Worm (Caenorhabditis elegans) whole organism, mixed stage, embryonic: ENCODE measurements around the gene C48B4.3.

Experiments
- M03D4.4 ChIP-seq: sonication (generic microtip); optimal IDR thresholded peaks from 2 replicates; lab custom pipeline; 2017; ENCODE audit warnings: mild to moderate bottlenecking, missing genetic modification characterization, missing compliant biosample characterization
- blmp-1 ChIP-seq: fragments of 150-350 bp; optimal IDR thresholded peaks from 2 replicates; lab custom pipeline; 2014; ENCODE audit warnings: missing biosample characterization, missing genetic modification characterization
- ceh-39 ChIP-seq: fragments of 150-350 bp; optimal IDR thresholded peaks from 2 replicates; lab custom pipeline; 2014; ENCODE audit warnings: missing biosample characterization, missing genetic modification characterization
- ceh-43 ChIP-seq: fragments of 200-800 bp; sonication (Bioruptor generic); optimal IDR thresholded peaks from 2 replicates; lab custom pipeline; 2018; ENCODE audit warnings: mild to moderate bottlenecking, missing genetic modification characterization, moderate library complexity, missing compliant biosample characterization
- ceh-83 ChIP-seq: fragments of 200-800 bp; sonication (Bioruptor generic); optimal IDR thresholded peaks from 2 replicates; lab custom pipeline; 2018; ENCODE audit warnings: mild to moderate bottlenecking, missing genetic modification characterization, missing compliant biosample characterization
- ces-1 ChIP-seq: fragments of 150-350 bp; optimal IDR thresholded peaks from 2 replicates; lab custom pipeline; 2014; ENCODE audit warnings: missing biosample characterization, missing genetic modification reagents, missing genetic modification characterization
- cnd-1 ChIP-seq: fragments of 200-800 bp; sonication (Bioruptor generic); optimal IDR thresholded peaks from 2 replicates; lab custom pipeline; 2018; ENCODE audit warnings: mild to moderate bottlenecking, missing genetic modification characterization, missing compliant biosample characterization
- drap-1 ChIP-seq: fragments of 200-800 bp; sonication (Bioruptor generic); optimal IDR thresholded peaks from 3 replicates; lab custom pipeline; 2018; ENCODE audit warnings: mild to moderate bottlenecking, missing genetic modification characterization, missing compliant biosample characterization
- elt-1 ChIP-seq: sonication (generic microtip); optimal IDR thresholded peaks from 2 replicates; lab custom pipeline; 2017; ENCODE audit warnings: missing genetic modification characterization, mild to moderate bottlenecking, missing compliant biosample characterization, antibody characterized with exemption, moderate library complexity, borderline replicate concordance; ENCODE audit not compliant: insufficient read depth
- elt-3 ChIP-seq: fragments of 150-350 bp; optimal IDR thresholded peaks from 2 replicates; lab custom pipeline; 2014; ENCODE audit warnings: missing biosample characterization, missing genetic modification characterization
- flh-1 ChIP-seq: fragments of 200-800 bp; sonication (Bioruptor generic); optimal IDR thresholded peaks from 2 replicates; lab custom pipeline; 2018; ENCODE audit warnings: mild to moderate bottlenecking, missing genetic modification characterization, moderate library complexity, missing compliant biosample characterization
- ham-2 ChIP-seq: fragments of 200-800 bp; sonication (Bioruptor generic); optimal IDR thresholded peaks from 2 replicates; lab custom pipeline; 2018; ENCODE audit warnings: mild to moderate bottlenecking, missing genetic modification characterization, missing compliant biosample characterization
- hlh-1 ChIP-seq: fragments of 150-350 bp; optimal IDR thresholded peaks from 2 replicates; lab custom pipeline; 2014; ENCODE audit warnings: missing biosample characterization, missing genetic modification reagents, missing genetic modification characterization
- lin-13 ChIP-seq: fragments of 150-350 bp; optimal IDR thresholded peaks from 2 replicates; lab custom pipeline; 2014; ENCODE audit warnings: missing biosample characterization, missing genetic modification characterization
- lin-32 ChIP-seq: fragments of 200-800 bp; sonication (Bioruptor generic); optimal IDR thresholded peaks from 2 replicates; lab custom pipeline; 2018; ENCODE audit warnings: mild to moderate bottlenecking, missing genetic modification characterization, missing compliant biosample characterization
- lsy-2 ChIP-seq: fragments of 150-350 bp; optimal IDR thresholded peaks from 2 replicates; lab custom pipeline; 2014; ENCODE audit warnings: missing biosample characterization, missing genetic modification characterization
- mep-1 ChIP-seq: fragments of 150-350 bp; optimal IDR thresholded peaks from 2 replicates; lab custom pipeline; 2017; ENCODE audit warnings: missing biosample characterization, missing genetic modification reagents, missing genetic modification characterization, inconsistent platforms
- mls-2 ChIP-seq: sonication (generic microtip); optimal IDR thresholded peaks from 2 replicates; lab custom pipeline; 2016; ENCODE audit warnings: mild to moderate bottlenecking, missing genetic modification characterization, moderate library complexity, missing compliant biosample characterization
- nhr-2 ChIP-seq: fragments of 150-350 bp; optimal IDR thresholded peaks from 2 replicates; lab custom pipeline; 2014; ENCODE audit warnings: missing biosample characterization, missing genetic modification characterization
- nhr-237 ChIP-seq: fragments of 150-350 bp; optimal IDR thresholded peaks from 2 replicates; lab custom pipeline; 2014; ENCODE audit warnings: missing biosample characterization, missing genetic modification characterization
- pha-4 ChIP-seq: fragments of 150-350 bp; optimal IDR thresholded peaks from 2 replicates; lab custom pipeline; 2018; ENCODE audit warnings: missing biosample characterization, missing genetic modification reagents, missing genetic modification characterization
- sem-2 ChIP-seq: fragments of 200-800 bp; sonication (Bioruptor generic); optimal IDR thresholded peaks from 2 replicates; lab custom pipeline; 2018; ENCODE audit warnings: mild to moderate bottlenecking, missing genetic modification characterization, missing compliant biosample characterization
- snpc-4 ChIP-seq: fragments of 150-350 bp; optimal IDR thresholded peaks from 2 replicates; lab custom pipeline; 2014; ENCODE audit warnings: missing biosample characterization, missing genetic modification characterization
- sptf-1 ChIP-seq: sonication (generic microtip); optimal IDR thresholded peaks from 2 replicates; lab custom pipeline; 2017; ENCODE audit warnings: mild to moderate bottlenecking, missing genetic modification characterization, moderate library complexity, missing compliant biosample characterization
- tbx-8 ChIP-seq: fragments of 200-800 bp; sonication (Bioruptor generic); optimal IDR thresholded peaks from 2 replicates; lab custom pipeline; 2018; ENCODE audit warnings: mild to moderate bottlenecking, missing genetic modification characterization, moderate library complexity, missing compliant biosample characterization
- unc-120 ChIP-seq: sonication (generic microtip); optimal IDR thresholded peaks from 2 replicates; lab custom pipeline; 2017; ENCODE audit warnings: missing genetic modification characterization, missing compliant biosample characterization; ENCODE audit not compliant: poor library complexity, severe bottlenecking
- unc-39 ChIP-seq: fragments of 150-350 bp; optimal IDR thresholded peaks from 2 replicates; lab custom pipeline; 2014; ENCODE audit warnings: missing biosample characterization, missing genetic modification characterization
- unc-62 ChIP-seq: fragments of 150-350 bp; optimal IDR thresholded peaks from 2 replicates; lab custom pipeline; 2014; ENCODE audit warnings: missing biosample characterization, missing genetic modification reagents, missing genetic modification characterization
- ztf-11 ChIP-seq: fragments of 150-350 bp; optimal IDR thresholded peaks from 2 replicates; lab custom pipeline; 2014; ENCODE audit warnings: missing biosample characterization, missing genetic modification characterization

Gene C48B4.3

DNA sequence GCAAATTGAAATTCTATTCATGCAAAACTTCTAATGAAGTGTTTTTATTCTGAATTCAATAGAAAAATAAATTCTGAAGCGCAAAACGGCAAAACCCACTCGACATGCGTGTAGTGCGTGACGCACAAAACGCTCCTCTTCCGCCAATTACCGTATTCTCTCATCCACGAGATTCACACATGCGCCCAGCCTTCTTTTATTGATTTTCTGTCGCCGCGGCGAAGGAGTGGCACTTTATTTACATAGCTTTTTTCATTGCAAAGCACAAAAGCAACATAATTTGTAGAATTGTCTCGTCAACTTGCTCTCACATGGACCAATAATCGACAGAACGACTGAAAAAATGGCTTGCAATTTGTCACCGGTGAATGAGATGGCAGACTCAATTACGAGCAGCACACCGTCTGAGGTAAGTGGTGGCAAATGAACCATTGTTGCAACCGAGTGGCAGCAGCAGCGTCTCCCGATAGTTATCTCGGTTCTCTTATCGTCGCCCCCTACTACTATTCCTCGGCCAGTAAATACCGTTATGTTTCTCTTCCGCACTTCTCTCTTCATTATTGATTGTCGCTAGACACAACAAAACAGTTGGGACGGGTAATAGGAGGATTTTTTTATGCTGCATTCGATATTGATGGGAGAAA, 36.0 kb downstream of the C48B4.3 start, which contains the start of gene unc-16:
Gene unc-16 (plus strand): TSS at position 243 of the 644 bp plus-strand sequence.
- peak; percentile 20 for TF ChIP-seq ceh-83 (GFP tag; lab: Kevin White, UChicago)
- peak; percentile 27 for TF ChIP-seq unc-120 (tag; lab: Kevin White, UChicago)
- peak; percentile 91 for TF ChIP-seq pha-4 (tag; lab: Kevin White, UChicago)
- peak; percentile 32 for TF ChIP-seq drap-1
- peak; percentile 47 for TF ChIP-seq ceh-39 (tag; lab: Kevin White, UChicago)
- no peak for TF ChIP-seq cnd-1
- TF ChIP-seq unc-62 = peak; percentile 91
- peak; percentile 47 for TF ChIP-seq hlh-1 (tag; lab: Kevin White, UChicago)
- TF ChIP-seq ces-1 (GFP tag; lab: Kevin White, UChicago) = peak; percentile 78
- peak; percentile 65 for TF ChIP-seq nhr-237 (tag; lab: Kevin White, UChicago)
- peak; percentile 49 for TF ChIP-seq elt-1 (tag; lab: Kevin White, UChicago)
- peak; percentile 22 for TF ChIP-seq ham-2 (GFP tag; lab: Kevin White, UChicago)
- no peak for TF ChIP-seq elt-3
- peak; percentile 77 for TF ChIP-seq lin-13 (tag; lab: Kevin White, UChicago)
- no peak for TF ChIP-seq flh-1 (GFP tag; lab: Kevin White, UChicago)
- TF ChIP-seq ztf-11 (tag; lab: Kevin White, UChicago) = no peak
- TF ChIP-seq mep-1 (tag; lab: Kevin White, UChicago) = peak; percentile 78
- TF ChIP-seq unc-39 (tag; lab: Kevin White, UChicago) = no peak
- TF ChIP-seq mls-2 (tag; lab: Kevin White, UChicago) = peak; percentile 54
- TF ChIP-seq lsy-2 (tag; lab: Kevin White, UChicago) = peak; percentile 98
- TF ChIP-seq M03D4.4 = peak; percentile 32
- TF ChIP-seq, all 35 proteins: peak for 16

ce11 chrIII:9544820-9545219, 37.4 kb downstream of the C48B4.3 start, which contains the start of gene ZK1098.12:
Gene ZK1098.12 (plus strand): TSS chrIII:9545120.
- TF ChIP-seq lin-13 (tag; lab: Kevin White, UChicago) (no peak), pha-4 (tag; lab: Kevin White, UChicago) (no peak), blmp-1 (no peak), hlh-1 (tag; lab: Kevin White, UChicago) (no peak), ceh-83 (GFP tag; lab: Kevin White, UChicago) (no peak), ceh-43 (GFP tag; lab: Kevin White, UChicago) (no peak), elt-3 (no peak), cnd-1 (no peak), sem-2 (GFP tag; lab: Kevin White, UChicago) (no peak), nhr-2 (tag; lab: Kevin White, UChicago) (no peak), unc-62 (no peak), lin-32 (GFP tag; lab: Kevin White, UChicago) (no peak), sptf-1 (tag; lab: Kevin White, UChicago) (no peak), nhr-237 (tag; lab: Kevin White, UChicago) (no peak)

- TF ChIP-seq ceh-43 (GFP tag; lab: Kevin White, UChicago) = no peak
- no peak for TF ChIP-seq lin-13 (tag; lab: Kevin White, UChicago)
- no peak for TF ChIP-seq ztf-11 (tag; lab: Kevin White, UChicago)
- no peak for TF ChIP-seq unc-39 (tag; lab: Kevin White, UChicago)
- TF ChIP-seq elt-3 = no peak
- no peak for TF ChIP-seq unc-120 (tag; lab: Kevin White, UChicago)
- no peak for TF ChIP-seq pha-4 (tag; lab: Kevin White, UChicago)
- no peak for TF ChIP-seq ceh-83 (GFP tag; lab: Kevin White, UChicago)
- TF ChIP-seq lsy-2 (tag; lab: Kevin White, UChicago) = no peak
- TF ChIP-seq snpc-4 (tag; lab: Kevin White, UChicago) = no peak
- TF ChIP-seq sptf-1 (tag; lab: Kevin White, UChicago) = no peak
- TF ChIP-seq tbx-8 (GFP tag; lab: Kevin White, UChicago) = no peak
- TF ChIP-seq blmp-1 = no peak
These were observed 38.1 kb downstream of the C48B4.3 start, which contains the start of gene ZK1098.9 for ce11 chrIII:9544125-9544524. Gene ZK1098.9 (plus strand): TSS chrIII:9544425.

- TF ChIP-seq ceh-83 (GFP tag; lab: Kevin White, UChicago) = no peak
- TF ChIP-seq ces-1 (GFP tag; lab: Kevin White, UChicago) = peak; percentile 64
- peak; percentile 75 for TF ChIP-seq lsy-2 (tag; lab: Kevin White, UChicago)
- no peak for TF ChIP-seq unc-120 (tag; lab: Kevin White, UChicago)
- TF ChIP-seq, all 35 proteins: peak for 2
These were observed 39.4 kb downstream of the C48B4.3 start, which contains the start of gene eif-2Balpha for ce11 chrIII:9542816-9543215. Gene eif-2Balpha (plus strand): TSS chrIII:9543119.
